Fruit fly (Drosophila melanogaster) whole organism, prepupa: ENCODE measurements around the gene CG5984.

ENCODE experiments used
- Blimp-1 ChIP-seq: fragments of 200-800 bp; sonication (Bioruptor generic); optimal IDR thresholded peaks from 3 replicates; lab custom pipeline; 2017; ENCODE audit warnings: missing biosample characterization, missing genetic modification characterization, mild to moderate bottlenecking, moderate library complexity, missing genetic modification reagents
- CG10669 ChIP-seq: fragments of 200-800 bp; sonication (Bioruptor generic); optimal IDR thresholded peaks from 3 replicates; lab custom pipeline; 2018; ENCODE audit warnings: missing biosample characterization, mild to moderate bottlenecking, missing genetic modification characterization, moderate library complexity
- CG11294 ChIP-seq: fragments of 200-800 bp; sonication (Bioruptor generic); IDR thresholded peaks from 2 replicates; pipeline ENCODE4 v1.3.6; 2022; ENCODE audit warnings: missing biosample characterization, missing genetic modification characterization
- CG11762 ChIP-seq: fragments of 200-800 bp; sonication (Bioruptor generic); optimal IDR thresholded peaks from 3 replicates; lab custom pipeline; 2016; ENCODE audit warnings: missing biosample characterization, missing genetic modification characterization; ENCODE audit not compliant: insufficient read depth
- CG11902 ChIP-seq: fragments of 200-800 bp; sonication (Bioruptor generic); optimal IDR thresholded peaks from 3 replicates; lab custom pipeline; 2016; ENCODE audit warnings: missing biosample characterization, missing genetic modification characterization
- CG15336 ChIP-seq: fragments of 200-800 bp; sonication (Bioruptor generic); IDR thresholded peaks from 2 replicates; pipeline ENCODE4 v1.3.6; 2022; ENCODE audit warnings: missing biosample characterization, missing genetic modification characterization
- CG16779 ChIP-seq: fragments of 200-800 bp; sonication (Bioruptor generic); optimal IDR thresholded peaks from 3 replicates; lab custom pipeline; 2017; ENCODE audit warnings: missing biosample characterization, mild to moderate bottlenecking, missing genetic modification characterization
- CG3032 ChIP-seq: fragments of 200-800 bp; optimal IDR thresholded peaks from 2 replicates; lab custom pipeline; 2019; ENCODE audit warnings: missing biosample characterization, mild to moderate bottlenecking, missing genetic modification characterization, moderate library complexity
- CG31627 ChIP-seq: fragments of 200-800 bp; sonication (Bioruptor generic); optimal IDR thresholded peaks from 3 replicates; lab custom pipeline; 2016; ENCODE audit warnings: missing biosample characterization, missing genetic modification characterization
- CG32006 ChIP-seq: fragments of 200-800 bp; sonication (Bioruptor generic); optimal IDR thresholded peaks from 3 replicates; lab custom pipeline; 2017; ENCODE audit warnings: missing biosample characterization, mild to moderate bottlenecking, missing genetic modification characterization
- CG3919 ChIP-seq: fragments of 200-800 bp; sonication (Bioruptor generic); optimal IDR thresholded peaks from 3 replicates; lab custom pipeline; 2016; ENCODE audit warnings: missing biosample characterization, missing genetic modification characterization
- CG6163 ChIP-seq: fragments of 200-800 bp; sonication (Bioruptor generic); IDR thresholded peaks from 3 replicates; pipeline ENCODE4 v1.3.6; 2022; ENCODE audit warnings: missing biosample characterization, missing genetic modification characterization
- CG6276 ChIP-seq: fragments of 200-800 bp; sonication (Bioruptor generic); optimal IDR thresholded peaks from 2 replicates; lab custom pipeline; 2017; ENCODE audit warnings: missing biosample characterization, mild to moderate bottlenecking, missing genetic modification characterization
- CG6792 ChIP-seq: fragments of 200-800 bp; sonication (Bioruptor generic); optimal IDR thresholded peaks from 3 replicates; lab custom pipeline; 2016; ENCODE audit warnings: missing biosample characterization, missing genetic modification characterization
- CG6808 ChIP-seq: fragments of 200-800 bp; sonication (Bioruptor generic); optimal IDR thresholded peaks from 3 replicates; lab custom pipeline; 2017; ENCODE audit warnings: missing biosample characterization, missing genetic modification characterization, mild to moderate bottlenecking, moderate library complexity, missing genetic modification reagents
- CG6854 ChIP-seq: fragments of 200-800 bp; sonication (Bioruptor generic); optimal IDR thresholded peaks from 2 replicates; lab custom pipeline; 2017; ENCODE audit warnings: missing biosample characterization, mild to moderate bottlenecking, missing genetic modification characterization
- CG7368 ChIP-seq: fragments of 200-800 bp; sonication (Bioruptor generic); optimal IDR thresholded peaks from 3 replicates; lab custom pipeline; 2016; ENCODE audit warnings: missing biosample characterization, missing genetic modification characterization
- CG8119 ChIP-seq: fragments of 200-800 bp; sonication (Bioruptor generic); IDR thresholded peaks from 3 replicates; pipeline ENCODE4 v1.3.6; 2022; ENCODE audit warnings: missing biosample characterization, missing genetic modification characterization
- CG8319 ChIP-seq: fragments of 200-800 bp; sonication (Bioruptor generic); optimal IDR thresholded peaks from 3 replicates; lab custom pipeline; 2016; ENCODE audit warnings: missing biosample characterization, missing genetic modification characterization
- CG8632 ChIP-seq: fragments of 200-800 bp; sonication (Bioruptor generic); optimal IDR thresholded peaks from 3 replicates; lab custom pipeline; 2016; ENCODE audit warnings: missing biosample characterization, missing genetic modification characterization
- Eip75B ChIP-seq: fragments of 200-800 bp; sonication (Bioruptor generic); optimal IDR thresholded peaks from 3 replicates; lab custom pipeline; 2016; ENCODE audit warnings: missing biosample characterization, missing genetic modification characterization
- Eip78C ChIP-seq: fragments of 200-800 bp; sonication (Bioruptor generic); peaks from one replicate; lab custom pipeline; 2016; ENCODE audit warnings: missing biosample characterization, missing genetic modification characterization
- Eip93F ChIP-seq: fragments of 200-800 bp; sonication (Bioruptor generic); optimal IDR thresholded peaks from 2 replicates; lab custom pipeline; 2016; ENCODE audit warnings: missing biosample characterization, mild to moderate bottlenecking, missing genetic modification characterization
- Ets21C ChIP-seq: fragments of 200-800 bp; sonication (Bioruptor generic); optimal IDR thresholded peaks from 3 replicates; lab custom pipeline; 2016; ENCODE audit warnings: missing biosample characterization, missing genetic modification characterization
- Ets96B ChIP-seq: fragments of 200-800 bp; optimal IDR thresholded peaks from 2 replicates; lab custom pipeline; 2019; ENCODE audit warnings: missing biosample characterization, mild to moderate bottlenecking, missing genetic modification characterization, moderate library complexity
- Hr38 ChIP-seq: sonication (Bioruptor generic); optimal IDR thresholded peaks from 2 replicates; lab custom pipeline; 2016; ENCODE audit warnings: missing biosample characterization, missing genetic modification characterization
- Hr39 ChIP-seq: fragments of 200-800 bp; sonication (Bioruptor generic); optimal IDR thresholded peaks from 2 replicates; lab custom pipeline; 2016; ENCODE audit warnings: missing biosample characterization, missing genetic modification characterization
- Hr4 ChIP-seq: fragments of 200-800 bp; sonication (Bioruptor generic); optimal IDR thresholded peaks from 3 replicates; lab custom pipeline; 2016; ENCODE audit warnings: missing biosample characterization, missing genetic modification characterization
- Met ChIP-seq: fragments of 200-800 bp; sonication (Bioruptor generic); optimal IDR thresholded peaks from 3 replicates; lab custom pipeline; 2016; ENCODE audit warnings: missing biosample characterization, missing genetic modification characterization
- OdsH ChIP-seq: fragments of 200-800 bp; sonication (Bioruptor generic); optimal IDR thresholded peaks from 3 replicates; lab custom pipeline; 2016; ENCODE audit warnings: missing biosample characterization, missing genetic modification characterization
- Smox ChIP-seq: fragments of 200-800 bp; sonication (Bioruptor generic); optimal IDR thresholded peaks from 3 replicates; lab custom pipeline; 2016; ENCODE audit warnings: missing biosample characterization, missing genetic modification characterization
- Sox102F ChIP-seq: fragments of 200-800 bp; sonication (Bioruptor generic); optimal IDR thresholded peaks from 2 replicates; lab custom pipeline; 2016; ENCODE audit warnings: missing biosample characterization, mild to moderate bottlenecking, missing genetic modification characterization
- Sox14 ChIP-seq: fragments of 200-800 bp; sonication (Bioruptor generic); optimal IDR thresholded peaks from 3 replicates; lab custom pipeline; 2016; ENCODE audit warnings: missing biosample characterization, missing genetic modification characterization
- Sox15 ChIP-seq: fragments of 200-800 bp; sonication (Bioruptor generic); optimal IDR thresholded peaks from 3 replicates; lab custom pipeline; 2016; ENCODE audit warnings: missing biosample characterization, missing genetic modification characterization
- achi ChIP-seq: fragments of 200-800 bp; sonication (Bioruptor generic); optimal IDR thresholded peaks from 3 replicates; lab custom pipeline; 2016; ENCODE audit warnings: missing biosample characterization, missing genetic modification characterization
- dac ChIP-seq: fragments of 200-800 bp; sonication (Bioruptor generic); optimal IDR thresholded peaks from 2 replicates; lab custom pipeline; 2017; ENCODE audit warnings: missing biosample characterization, mild to moderate bottlenecking, missing genetic modification characterization
- esn ChIP-seq: fragments of 200-800 bp; sonication (Bioruptor generic); optimal IDR thresholded peaks from 2 replicates; lab custom pipeline; 2016; ENCODE audit warnings: missing biosample characterization, mild to moderate bottlenecking, missing genetic modification characterization, moderate library complexity
- fd85E ChIP-seq: fragments of 200-800 bp; sonication (Bioruptor generic); optimal IDR thresholded peaks from 3 replicates; lab custom pipeline; 2016; ENCODE audit warnings: missing biosample characterization, missing genetic modification characterization
- fkh ChIP-seq: fragments of 200-800 bp; sonication (Bioruptor generic); optimal IDR thresholded peaks from 3 replicates; lab custom pipeline; 2017; ENCODE audit warnings: missing biosample characterization, mild to moderate bottlenecking, missing genetic modification characterization, moderate library complexity
- lz ChIP-seq: fragments of 200-800 bp; sonication (Bioruptor generic); optimal IDR thresholded peaks from 3 replicates; lab custom pipeline; 2016; ENCODE audit warnings: missing biosample characterization, missing genetic modification characterization
- ss ChIP-seq, 2 experiments: fragments of 200-800 bp; sonication (Bioruptor generic); optimal IDR thresholded peaks; 2 replicates in 1 of 2; 3 replicates in 1 of 2; lab custom pipeline; 2017 to 2018; ENCODE audit warnings: mild to moderate bottlenecking in 2 of 2, missing biosample characterization in 2 of 2, missing genetic modification characterization in 2 of 2, moderate library complexity in 1 of 2
- vri ChIP-seq: fragments of 200-800 bp; sonication (Bioruptor generic); optimal IDR thresholded peaks from 3 replicates; lab custom pipeline; 2016; ENCODE audit warnings: missing biosample characterization, mild to moderate bottlenecking, missing genetic modification characterization

Gene CG5984

DNA sequence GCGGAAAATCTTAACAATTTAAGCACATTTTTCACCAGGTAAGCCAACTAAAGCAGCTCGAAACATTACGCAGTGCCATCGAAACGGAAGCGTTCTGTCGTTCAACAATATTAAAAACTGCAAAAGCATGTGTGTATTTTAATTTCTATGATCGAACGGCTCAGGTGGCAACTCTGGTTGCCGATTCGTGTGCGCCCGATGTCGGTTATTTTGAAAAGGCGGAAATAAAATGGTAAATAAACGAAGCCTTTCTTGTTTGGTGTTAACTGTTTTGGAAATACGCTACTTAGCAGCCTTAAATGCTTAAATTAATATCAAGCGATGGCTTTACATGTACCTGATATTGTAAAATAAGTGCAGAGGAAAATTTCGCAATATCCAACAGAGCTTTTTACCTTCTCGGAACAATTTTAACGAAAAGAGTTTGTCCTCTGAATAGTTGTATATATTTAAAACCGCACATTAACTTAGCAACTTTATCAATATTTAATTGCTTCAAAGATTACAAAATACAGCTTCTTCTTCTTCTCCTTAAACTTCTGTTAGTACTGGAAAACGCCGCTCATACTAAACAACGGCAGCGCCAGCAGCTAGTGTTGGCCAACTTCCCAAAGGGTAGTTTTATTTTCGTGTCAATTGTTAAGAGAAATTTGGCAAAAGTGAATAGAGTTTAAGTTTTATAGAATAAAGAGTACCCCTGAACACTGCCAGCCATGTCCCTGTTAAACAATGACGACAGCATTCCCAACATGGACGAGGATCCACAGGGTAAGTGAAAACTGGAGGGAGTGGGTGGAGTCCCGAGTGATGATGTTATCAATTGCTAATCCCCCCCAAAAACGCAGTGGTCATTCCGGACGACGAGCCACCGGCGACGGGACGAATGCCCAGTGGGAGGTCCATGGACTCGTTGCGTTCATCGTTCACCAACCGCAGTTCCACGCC is 25.6 kb upstream of the CG5984 start, which contains the start of gene CG5934 (continued):
- TF ChIP-seq esn (peak; percentile 52), fkh (GFP tag; lab: Kevin White, UChicago) (peak; percentile 18), Sox14 (GFP tag; lab: Kevin White, UChicago) (peak; percentile 52), CG6808 (GFP tag; lab: Kevin White, UChicago) (peak; percentile 6), CG3032 (peak; percentile 2)

DNA sequence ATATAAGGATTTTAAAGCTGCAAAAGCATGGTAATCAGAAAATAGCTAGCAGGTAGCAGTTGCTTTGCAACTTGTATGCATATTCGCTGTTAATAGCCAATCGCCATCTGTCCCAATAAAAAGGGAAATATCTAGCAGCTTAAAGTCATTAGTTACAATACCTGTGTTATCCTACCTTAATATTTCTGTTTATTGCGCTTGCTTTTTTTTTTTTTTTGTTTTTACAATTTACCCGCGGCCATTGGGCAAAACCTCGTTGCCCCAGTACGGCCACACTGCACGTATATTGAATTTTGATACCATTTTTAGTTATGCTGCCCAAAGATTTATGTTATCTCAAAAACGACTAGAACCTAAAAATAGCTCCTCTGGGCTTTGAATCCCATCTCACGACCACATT is 24.4 kb upstream of the CG5984 start:
- TF ChIP-seq Hr4 (GFP tag; lab: Kevin White, UChicago) (no peak), CG8319 (GFP tag; lab: Kevin White, UChicago) (no peak), CG11762 (no peak), Blimp-1 (GFP tag; lab: Kevin White, UChicago) (no peak), OdsH (GFP tag; lab: Kevin White, UChicago) (no peak), Sox14 (GFP tag; lab: Kevin White, UChicago) (peak; percentile 31), CG16779 (tag; lab: Kevin White, UChicago) (no peak), CG3032 (peak; percentile 15), ss (GFP tag; optimal IDR thresholded peaks at IDR 0.05; lab: Kevin White, UChicago) (peak in 1 of 2 experiments; percentile 22), Eip78C (GFP tag; lab: Kevin White, UChicago) (peak; percentile 46), Ets96B (tag; lab: Kevin White, UChicago) (no peak)

DNA sequence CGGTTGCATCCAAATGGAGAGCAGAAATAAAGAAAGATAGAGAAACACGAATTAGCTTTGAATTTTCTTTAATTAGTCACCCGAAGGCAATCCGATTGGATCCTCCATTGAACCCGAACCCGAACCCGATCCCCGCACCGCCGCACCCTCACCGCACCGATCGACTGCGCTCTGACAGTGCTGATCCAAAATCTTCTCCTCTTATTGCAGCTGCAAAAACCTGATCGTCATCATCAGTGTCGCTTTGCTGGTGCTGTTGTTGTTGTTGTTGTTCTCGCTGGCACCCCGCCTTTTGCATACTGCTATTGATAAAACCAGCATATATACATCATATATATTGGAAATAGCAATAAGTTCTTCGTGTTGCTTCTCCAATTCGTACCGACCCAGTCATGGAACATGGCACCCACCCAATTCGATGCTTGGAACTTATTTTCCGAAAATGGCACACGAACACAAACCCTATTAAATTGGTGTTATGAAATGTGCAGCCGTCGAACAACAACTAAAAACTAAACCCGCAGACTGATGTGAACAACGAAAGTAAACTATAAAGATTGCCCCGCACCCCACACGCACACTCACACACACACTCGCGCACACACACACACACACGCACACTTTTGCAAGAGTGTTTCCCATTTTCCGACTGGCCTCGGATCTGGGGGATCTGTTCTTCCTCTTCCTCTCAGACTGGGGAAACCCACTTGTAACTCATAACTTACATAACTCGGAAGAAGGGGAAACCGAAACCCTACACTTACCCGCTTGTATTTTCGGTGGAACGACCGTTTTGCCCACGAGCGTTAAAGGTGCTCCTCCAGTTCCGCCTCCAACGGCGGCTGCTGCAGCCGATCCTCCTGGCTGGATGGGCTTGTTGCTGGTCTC is 22.8 kb upstream of the CG5984 start:
- TF ChIP-seq CG3032 (no peak), CG6163 (GFP tag; lab: Robert Waterston, UW) (no peak), CG16779 (tag; lab: Kevin White, UChicago) (no peak), Hr39 (GFP tag; lab: Kevin White, UChicago) (no peak), Eip78C (GFP tag; lab: Kevin White, UChicago) (peak; percentile 54), dac (no peak), CG31627 (GFP tag; lab: Kevin White, UChicago) (no peak), CG10669 (GFP tag; lab: Kevin White, UChicago) (no peak), Blimp-1 (GFP tag; lab: Kevin White, UChicago) (no peak), CG8119 (GFP tag; lab: Robert Waterston, UW) (0 out of 3 replicates have a peak, but pooled peaks have one; percentile 20), achi (no peak), CG6854 (GFP tag; lab: Kevin White, UChicago) (peak; percentile 44), CG8319 (GFP tag; lab: Kevin White, UChicago) (no peak), vri (GFP tag; lab: Kevin White, UChicago) (no peak), CG8632 (GFP tag; lab: Kevin White, UChicago) (no peak), Hr38 (GFP tag; lab: Kevin White, UChicago) (no peak), Sox15 (GFP tag; lab: Kevin White, UChicago) (no peak), lz (GFP tag; lab: Kevin White, UChicago) (no peak), CG7368 (GFP tag; lab: Kevin White, UChicago) (no peak), Smox (GFP tag; lab: Kevin White, UChicago) (no peak), CG11762 (no peak), CG6276 (GFP tag; lab: Kevin White, UChicago) (peak; percentile 25), CG15336 (GFP tag; lab: Robert Waterston, UW) (no peak), CG11294 (no peak), Eip75B (GFP tag; lab: Kevin White, UChicago) (no peak), CG6792 (GFP tag; lab: Kevin White, UChicago) (no peak), Sox14 (GFP tag; lab: Kevin White, UChicago) (no peak), Eip93F (no peak), Ets21C (GFP tag; lab: Kevin White, UChicago) (no peak), esn (no peak), fd85E (no peak), CG32006 (GFP tag; lab: Kevin White, UChicago) (no peak), CG11902 (GFP tag; lab: Kevin White, UChicago) (no peak), Met (GFP tag; lab: Kevin White, UChicago) (no peak), CG3919 (GFP tag; lab: Kevin White, UChicago) (peak; percentile 27), Sox102F (GFP tag; lab: Kevin White, UChicago) (no peak), OdsH (GFP tag; lab: Kevin White, UChicago) (no peak)
